Worm (Caenorhabditis elegans): ENCODE results near the gene spp-18.

ce11 chrIV:9618836-9619235, 25.3 kb downstream of the spp-18 start:
- TF ChIP-seq scrt-1 (GFP tag; IDR thresholded peaks at IDR 0.05) (no peak), tra-4 (tag; optimal IDR thresholded peaks at IDR 0.05) (no peak), aly-1 (tag; optimal IDR thresholded peaks at IDR 0.05) (no peak), ama-1 (optimal IDR thresholded peaks at IDR 0.05) (no peak), hnd-1 (tag; optimal IDR thresholded peaks at IDR 0.05) (no peak), ets-7 (tag; optimal IDR thresholded peaks at IDR 0.05) (no peak), ceh-36 (tag; optimal IDR thresholded peaks at IDR 0.05) (no peak), flt-1 (GFP tag; IDR thresholded peaks at IDR 0.05) (no peak), hmg-4 (GFP tag; optimal IDR thresholded peaks at IDR 0.05) (no peak)

Data from whole organism, early embryonic.